Worm (Caenorhabditis elegans) whole organism, L2 larva: ENCODE data around the gene tsp-5.

Source experiments
- aly-2 ChIP-seq: fragments of 150-350 bp; optimal IDR thresholded peaks from 2 replicates; lab custom pipeline; 2014; ENCODE audit warnings: missing biosample characterization, missing genetic modification characterization
- ama-1 ChIP-seq: fragments of 150-350 bp; optimal IDR thresholded peaks from 2 replicates; lab custom pipeline; 2018; ENCODE audit warnings: inconsistent platforms
- lin-13 ChIP-seq: fragments of 150-350 bp; optimal IDR thresholded peaks from 2 replicates; lab custom pipeline; 2014; ENCODE audit warnings: missing biosample characterization, missing genetic modification reagents, missing genetic modification characterization
- nhr-10 ChIP-seq: sonication (generic microtip); optimal IDR thresholded peaks from 2 replicates; lab custom pipeline; 2017; ENCODE audit warnings: missing biosample characterization, missing genetic modification characterization
- nhr-11 ChIP-seq: fragments of 150-350 bp; optimal IDR thresholded peaks from 2 replicates; lab custom pipeline; 2014; ENCODE audit warnings: missing biosample characterization, missing genetic modification characterization
- skn-1 ChIP-seq: sonication (generic microtip); optimal IDR thresholded peaks from 2 replicates; lab custom pipeline; 2017; ENCODE audit warnings: missing biosample characterization, missing genetic modification characterization

- TF ChIP-seq ama-1: no peak
- no peak for TF ChIP-seq skn-1
- TF ChIP-seq nhr-10: no peak
- no peak for TF ChIP-seq aly-2
- no peak for TF ChIP-seq lin-13 (GFP tag; lab: Kevin White, UChicago)
- no peak for TF ChIP-seq nhr-11 (tag; lab: Kevin White, UChicago)
Measured at ce11 chrIV:13593351-13593750, 1.8 kb upstream of the tsp-5 start, which contains the start of gene Y45F10B.3.
